Worm (Caenorhabditis elegans): ENCODE results near the gene dgk-3.

dgk-3 gene

DNA sequence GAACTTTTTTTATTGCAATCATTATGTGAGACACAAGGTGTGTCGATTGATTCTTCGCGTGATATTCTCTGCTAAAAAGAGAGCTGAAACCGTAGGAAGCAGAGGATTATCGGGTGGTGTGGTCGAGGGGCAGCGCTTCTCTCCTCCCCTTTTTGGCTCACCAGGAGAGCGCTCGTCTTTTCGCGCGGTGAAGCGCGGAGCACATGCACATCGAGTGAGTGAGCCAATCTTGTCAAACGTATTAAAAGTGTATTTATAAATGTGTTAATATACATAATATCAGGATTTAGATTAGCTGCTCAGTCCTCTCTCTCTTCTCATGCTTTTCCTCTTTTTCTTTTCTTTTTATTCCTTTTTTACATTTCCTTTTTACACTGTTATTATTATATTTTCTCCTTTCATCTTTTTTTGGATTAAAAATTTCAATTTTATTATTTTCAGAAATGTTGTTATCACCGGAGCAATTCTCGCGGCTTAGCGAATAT is at the start of gene dgk-3:
dgk-3 (plus strand) TSS at position 435 of the 485 bp plus-strand sequence.
- TF ChIP-seq T22C8.4 (GFP tag; IDR thresholded peaks at IDR 0.05) (no peak), ztf-23 (GFP tag; IDR thresholded peaks at IDR 0.05) (no peak), tab-1 (GFP tag; IDR thresholded peaks at IDR 0.05) (no peak), cog-1 (tag; optimal IDR thresholded peaks at IDR 0.05) (no peak), med-1 (GFP tag; optimal IDR thresholded peaks at IDR 0.05; ENCODE audit: insufficient read depth) (no peak), flt-1 (GFP tag; IDR thresholded peaks at IDR 0.05) (no peak), ref-1 (GFP tag; conservative IDR thresholded peaks at IDR 0.05) (no peak), klf-2 (GFP tag; conservative IDR thresholded peaks at IDR 0.05) (no peak), ztf-29 (GFP tag; IDR thresholded peaks at IDR 0.05) (no peak)

DNA sequence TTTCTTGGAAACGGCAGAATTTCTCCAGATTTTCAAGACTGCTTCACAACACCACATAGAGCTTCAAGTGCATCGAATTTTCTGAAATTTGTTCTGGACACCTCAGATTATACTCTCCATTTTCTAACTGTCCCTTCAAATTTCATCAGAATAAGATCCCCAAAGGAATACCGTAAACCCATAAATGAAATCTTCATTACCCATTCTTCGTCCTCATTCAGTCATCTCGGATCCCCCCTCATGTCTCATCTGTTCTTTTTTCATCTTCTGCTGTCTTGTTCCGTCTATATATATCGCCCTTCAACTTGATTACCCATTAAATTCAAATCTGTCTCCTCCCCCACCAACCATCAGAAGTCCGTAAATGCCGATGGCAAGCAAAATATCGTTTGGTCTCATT is 48.8 kb upstream of the dgk-3 start:
- TF ChIP-seq ref-1 (GFP tag; conservative IDR thresholded peaks at IDR 0.05), result no peak
- no peak for TF ChIP-seq klf-2 (GFP tag; conservative IDR thresholded peaks at IDR 0.05)
- TF ChIP-seq flt-1 (GFP tag; IDR thresholded peaks at IDR 0.05), result peak; percentile 44; the same call in 1 of the 2 replicates

DNA sequence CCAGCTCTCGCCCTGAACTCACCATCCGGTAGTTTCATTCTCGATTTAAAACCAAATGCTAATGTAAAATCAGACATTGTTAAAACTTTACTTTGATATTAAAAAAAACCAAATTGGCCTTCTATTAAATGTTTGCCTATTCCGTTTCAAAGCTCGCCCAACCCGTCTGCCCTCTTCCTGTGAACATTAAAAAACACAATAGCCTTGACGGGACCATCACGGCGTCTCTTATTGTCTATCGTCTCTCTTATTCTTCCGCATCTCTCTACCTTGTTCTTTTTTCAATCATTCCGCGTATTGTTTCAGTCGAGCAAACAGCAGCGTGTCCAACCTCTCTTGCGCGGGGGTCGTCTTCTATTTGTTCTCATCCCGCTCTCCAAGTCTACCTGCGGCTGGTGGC is 48.2 kb upstream of the dgk-3 start, which contains the start of gene ZK512.1:
ZK512.1 (plus strand) TSS at position 301 of the 400 bp plus-strand sequence.
- TF ChIP-seq ztf-29 (GFP tag; IDR thresholded peaks at IDR 0.05) (no peak), tab-1 (GFP tag; IDR thresholded peaks at IDR 0.05) (no peak), ref-1 (GFP tag; conservative IDR thresholded peaks at IDR 0.05) (no peak), med-1 (GFP tag; optimal IDR thresholded peaks at IDR 0.05; ENCODE audit: insufficient read depth) (no peak), T22C8.4 (GFP tag; IDR thresholded peaks at IDR 0.05) (no peak), flt-1 (GFP tag; IDR thresholded peaks at IDR 0.05) (no peak), ztf-23 (GFP tag; IDR thresholded peaks at IDR 0.05) (no peak), klf-2 (GFP tag; conservative IDR thresholded peaks at IDR 0.05) (no peak), cog-1 (tag; optimal IDR thresholded peaks at IDR 0.05) (no peak)

DNA sequence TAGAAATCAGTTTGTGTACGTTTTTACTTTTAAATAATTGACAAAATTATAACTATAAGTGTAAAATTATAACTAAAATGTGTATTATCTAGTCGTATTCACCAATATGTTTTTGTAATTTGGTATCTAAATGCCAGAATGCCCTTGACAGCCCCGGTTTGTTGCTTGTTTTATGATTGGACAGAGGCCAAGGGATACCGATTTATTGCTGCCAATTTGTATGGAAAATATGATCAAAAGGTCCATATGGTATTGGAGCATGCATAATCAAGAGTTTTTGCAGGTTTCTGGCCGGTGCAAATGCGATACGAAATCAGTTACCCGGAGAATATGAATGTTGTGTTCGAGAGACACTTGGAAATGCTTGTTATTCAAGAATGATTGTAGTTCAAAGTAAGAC is 47.1 kb upstream of the dgk-3 start:
- TF ChIP-seq ref-1 (GFP tag; conservative IDR thresholded peaks at IDR 0.05) (no peak), flt-1 (GFP tag; IDR thresholded peaks at IDR 0.05) (no peak), tab-1 (GFP tag; IDR thresholded peaks at IDR 0.05) (no peak), klf-2 (GFP tag; conservative IDR thresholded peaks at IDR 0.05) (no peak), cog-1 (tag; optimal IDR thresholded peaks at IDR 0.05) (no peak)

DNA sequence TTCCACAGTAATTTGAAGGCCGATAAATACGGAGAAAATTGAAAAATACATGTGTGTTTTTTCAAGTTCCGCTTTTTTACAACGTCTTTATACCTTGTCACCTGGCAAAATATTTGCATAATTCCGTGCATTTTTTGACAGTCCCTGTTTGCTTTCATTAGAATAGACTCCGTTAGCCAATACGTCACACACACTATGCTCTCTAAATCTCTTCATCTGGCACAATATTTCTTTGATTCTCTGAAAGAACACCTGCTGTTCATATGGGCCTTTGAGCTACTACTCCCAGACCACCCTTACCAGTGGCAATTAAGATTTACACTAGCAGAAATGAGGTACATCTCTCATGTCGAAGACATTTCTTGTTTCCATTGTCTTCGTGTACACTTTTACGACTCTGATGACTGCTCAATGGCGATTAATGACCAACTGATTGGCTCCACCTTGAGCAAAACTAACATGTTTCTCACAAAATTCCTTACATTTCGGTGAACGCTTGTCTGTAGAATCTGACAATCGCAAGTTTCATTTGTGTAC is 44.5 kb upstream of the dgk-3 start, which contains the start of gene grl-11:
grl-11 (minus strand) TSS at position 51 of the 537 bp plus-strand sequence.
- TF ChIP-seq T22C8.4 (GFP tag; IDR thresholded peaks at IDR 0.05), result no peak
- no peak for TF ChIP-seq klf-2 (GFP tag; conservative IDR thresholded peaks at IDR 0.05)
- TF ChIP-seq ref-1 (GFP tag; conservative IDR thresholded peaks at IDR 0.05), result no peak
- TF ChIP-seq flt-1 (GFP tag; IDR thresholded peaks at IDR 0.05), result no peak
- TF ChIP-seq ztf-23 (GFP tag; IDR thresholded peaks at IDR 0.05), result no peak
- TF ChIP-seq ztf-29 (GFP tag; IDR thresholded peaks at IDR 0.05), result no peak
- no peak for TF ChIP-seq tab-1 (GFP tag; IDR thresholded peaks at IDR 0.05)
- TF ChIP-seq cog-1 (tag; optimal IDR thresholded peaks at IDR 0.05), result no peak
- TF ChIP-seq med-1 (GFP tag; optimal IDR thresholded peaks at IDR 0.05; ENCODE audit: insufficient read depth), result no peak

DNA sequence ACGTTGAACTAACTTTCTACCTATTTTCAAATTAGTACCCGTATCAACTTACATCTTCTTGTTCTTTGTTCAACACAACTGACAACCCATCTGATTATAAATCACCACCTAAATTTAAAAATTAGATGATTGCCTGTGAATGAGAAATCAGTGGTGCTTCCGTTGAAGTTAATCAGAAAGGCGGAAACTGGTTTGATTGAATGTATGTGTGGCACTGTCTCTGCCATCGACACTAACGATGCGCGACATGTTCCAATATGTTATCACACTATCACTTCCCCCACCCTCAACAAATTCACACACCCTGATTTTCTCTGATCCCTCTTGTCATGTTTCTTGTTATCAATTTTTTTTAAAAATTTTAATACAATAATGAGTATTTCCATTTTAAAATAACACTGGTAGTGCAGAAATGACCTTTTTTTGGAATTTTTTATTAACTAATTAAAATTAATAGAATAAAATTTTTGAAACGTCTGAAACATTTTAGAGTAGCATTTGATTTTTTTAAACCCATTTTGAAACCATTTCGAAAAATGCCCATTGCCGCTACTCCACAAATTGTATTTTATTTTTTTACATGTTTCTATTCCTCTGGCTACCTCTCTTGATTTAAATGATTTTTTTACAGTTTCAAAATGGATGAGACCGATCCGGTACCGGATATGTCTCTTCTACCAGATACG is 43.8 kb upstream of the dgk-3 start, which contains the start of gene ced-11:
ced-11 (plus strand) TSS at position 636 of the 686 bp plus-strand sequence.
- TF ChIP-seq ztf-29 (GFP tag; IDR thresholded peaks at IDR 0.05) (no peak), tab-1 (GFP tag; IDR thresholded peaks at IDR 0.05) (no peak), T22C8.4 (GFP tag; IDR thresholded peaks at IDR 0.05) (no peak), klf-2 (GFP tag; conservative IDR thresholded peaks at IDR 0.05) (no peak), flt-1 (GFP tag; IDR thresholded peaks at IDR 0.05) (no peak), med-1 (GFP tag; optimal IDR thresholded peaks at IDR 0.05; ENCODE audit: insufficient read depth) (no peak), ref-1 (GFP tag; conservative IDR thresholded peaks at IDR 0.05) (no peak), ztf-23 (GFP tag; IDR thresholded peaks at IDR 0.05) (no peak)

DNA sequence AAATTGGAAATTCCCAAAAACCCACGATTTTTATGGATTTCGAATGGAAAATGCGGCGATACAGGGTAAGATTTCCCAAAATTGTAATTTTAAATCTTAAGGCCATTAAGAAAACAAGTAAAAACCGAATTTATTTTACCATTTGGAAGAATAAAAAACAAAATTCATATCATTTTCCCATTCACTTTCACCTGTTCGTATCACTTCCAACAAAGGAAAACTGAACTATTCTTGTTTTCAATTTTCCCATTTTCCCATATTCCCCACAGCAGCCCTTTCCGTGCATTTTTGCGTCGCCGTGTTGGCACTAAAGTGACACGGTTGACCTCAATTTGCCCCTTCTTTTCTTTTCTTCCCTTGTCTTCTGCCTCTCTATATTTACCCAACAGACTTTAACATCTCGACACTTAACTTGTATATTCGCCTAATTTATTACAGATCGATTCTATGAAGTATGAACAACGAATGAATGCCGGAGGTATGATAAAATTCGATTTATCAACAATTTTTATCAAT is 37.0 kb upstream of the dgk-3 start, which contains the start of gene sec-16A.1:
sec-16A.1 (plus strand) TSS at position 51 of the 516 bp plus-strand sequence.
- no peak for TF ChIP-seq ztf-23 (GFP tag; IDR thresholded peaks at IDR 0.05)
- TF ChIP-seq klf-2 (GFP tag; conservative IDR thresholded peaks at IDR 0.05), result no peak
- no peak for TF ChIP-seq med-1 (GFP tag; optimal IDR thresholded peaks at IDR 0.05; ENCODE audit: insufficient read depth)
- no peak for TF ChIP-seq cog-1 (tag; optimal IDR thresholded peaks at IDR 0.05)
- no peak for TF ChIP-seq T22C8.4 (GFP tag; IDR thresholded peaks at IDR 0.05)
- TF ChIP-seq tab-1 (GFP tag; IDR thresholded peaks at IDR 0.05), result no peak
- TF ChIP-seq ztf-29 (GFP tag; IDR thresholded peaks at IDR 0.05), result no peak
- TF ChIP-seq ref-1 (GFP tag; conservative IDR thresholded peaks at IDR 0.05), result no peak
- TF ChIP-seq flt-1 (GFP tag; IDR thresholded peaks at IDR 0.05), result no peak

DNA sequence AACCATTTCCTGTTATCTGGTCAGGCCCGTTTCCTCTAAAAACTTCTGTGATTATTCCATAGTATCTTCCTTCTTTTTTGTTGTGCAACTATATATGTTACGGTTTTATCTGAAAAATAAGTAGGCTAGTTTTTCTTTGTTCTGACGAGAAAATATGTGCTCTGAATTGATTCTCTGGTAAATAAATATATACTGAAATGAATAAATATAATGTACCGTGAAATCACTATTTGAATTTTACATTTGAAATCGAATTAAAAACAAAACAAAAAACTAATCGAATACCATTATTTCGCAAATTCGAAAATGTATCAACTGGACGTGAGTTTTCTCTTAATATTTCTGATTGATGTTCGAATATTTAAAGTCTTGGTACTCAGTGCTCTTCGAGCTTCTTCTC is 32.3 kb upstream of the dgk-3 start, which contains the start of gene ZK512.10:
ZK512.10 (plus strand) TSS at position 301 of the 400 bp plus-strand sequence.
- TF ChIP-seq cog-1 (tag; optimal IDR thresholded peaks at IDR 0.05) (no peak), ref-1 (GFP tag; conservative IDR thresholded peaks at IDR 0.05) (no peak), klf-2 (GFP tag; conservative IDR thresholded peaks at IDR 0.05) (no peak), tab-1 (GFP tag; IDR thresholded peaks at IDR 0.05) (no peak), T22C8.4 (GFP tag; IDR thresholded peaks at IDR 0.05) (no peak), flt-1 (GFP tag; IDR thresholded peaks at IDR 0.05) (no peak), ztf-23 (GFP tag; IDR thresholded peaks at IDR 0.05) (no peak)

DNA sequence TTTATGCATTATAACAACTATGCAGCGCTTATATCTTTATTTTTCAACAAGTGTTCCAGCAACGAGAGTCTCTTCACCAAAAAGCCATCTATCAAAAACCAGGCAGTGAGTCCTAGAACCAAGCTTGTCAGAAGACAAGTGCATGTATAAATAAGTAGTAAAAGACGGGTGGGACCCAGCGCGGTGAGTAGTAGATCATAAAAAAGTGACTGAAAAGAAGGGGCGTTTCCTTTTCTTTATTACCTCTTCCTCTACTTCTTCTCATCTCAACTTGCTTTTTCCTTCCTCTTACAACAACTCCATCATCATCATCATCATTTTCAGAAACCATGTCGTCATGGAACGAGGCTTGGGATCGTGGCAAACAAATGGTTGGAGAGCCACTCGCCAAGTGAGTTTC is 26.3 kb upstream of the dgk-3 start, which contains the start of gene eat-4:
eat-4 (plus strand) TSS at position 301 of the 400 bp plus-strand sequence.
- TF ChIP-seq T22C8.4 (GFP tag; IDR thresholded peaks at IDR 0.05), result no peak
- TF ChIP-seq klf-2 (GFP tag; conservative IDR thresholded peaks at IDR 0.05), result no peak
- no peak for TF ChIP-seq med-1 (GFP tag; optimal IDR thresholded peaks at IDR 0.05; ENCODE audit: insufficient read depth)
- no peak for TF ChIP-seq tab-1 (GFP tag; IDR thresholded peaks at IDR 0.05)
- TF ChIP-seq ref-1 (GFP tag; conservative IDR thresholded peaks at IDR 0.05), result no peak
- TF ChIP-seq cog-1 (tag; optimal IDR thresholded peaks at IDR 0.05), result no peak
- TF ChIP-seq flt-1 (GFP tag; IDR thresholded peaks at IDR 0.05), result no peak
- TF ChIP-seq ztf-29 (GFP tag; IDR thresholded peaks at IDR 0.05), result no peak
- no peak for TF ChIP-seq ztf-23 (GFP tag; IDR thresholded peaks at IDR 0.05)

All from whole organism, midembryonic.